Worm (Caenorhabditis elegans) whole organism, L2 larva: Measurements from ENCODE around the gene F20D6.2.

Source experiments
- F13H6.1 ChIP-seq: sonication (generic microtip); optimal IDR thresholded peaks from 2 replicates; lab custom pipeline; 2016; ENCODE audit warnings: missing genetic modification characterization, missing compliant biosample characterization
- ceh-16 ChIP-seq: fragments of 150-350 bp; optimal IDR thresholded peaks from 2 replicates; lab custom pipeline; 2014; ENCODE audit warnings: missing biosample characterization, missing genetic modification characterization
- ceh-82 ChIP-seq: fragments of 150-350 bp; optimal IDR thresholded peaks from 2 replicates; lab custom pipeline; 2014; ENCODE audit warnings: missing biosample characterization, missing genetic modification characterization
- nhr-11 ChIP-seq: fragments of 150-350 bp; optimal IDR thresholded peaks from 2 replicates; lab custom pipeline; 2014; ENCODE audit warnings: missing biosample characterization, missing genetic modification characterization
- nhr-237 ChIP-seq: fragments of 150-350 bp; optimal IDR thresholded peaks from 2 replicates; lab custom pipeline; 2014; ENCODE audit warnings: missing biosample characterization, missing genetic modification characterization
- sma-9 ChIP-seq, 2 experiments: fragments of 150-350 bp in 1 of 2; sonication (generic microtip) in 1 of 2; optimal IDR thresholded peaks; 2 replicates each; lab custom pipeline; 2014 to 2016; ENCODE audit warnings: missing genetic modification characterization in 2 of 2, mild to moderate bottlenecking in 1 of 2, missing biosample characterization in 1 of 2, missing compliant biosample characterization in 1 of 2, missing genetic modification reagents in 1 of 2, moderate library complexity in 1 of 2
- unc-39 ChIP-seq: fragments of 150-350 bp; optimal IDR thresholded peaks from 2 replicates; lab custom pipeline; 2014; ENCODE audit warnings: missing biosample characterization, missing genetic modification characterization
- ztf-11 ChIP-seq: sonication (generic microtip); optimal IDR thresholded peaks from 2 replicates; lab custom pipeline; 2017; ENCODE audit warnings: missing biosample characterization, missing genetic modification characterization

ce11 chrV:8226812-8227211, 41.0 kb downstream of the F20D6.2 start, which contains the start of gene K07C11.10:
- TF ChIP-seq ceh-82 (tag; lab: Kevin White, UChicago) (no peak), nhr-11 (tag; lab: Kevin White, UChicago) (no peak), sma-9 (GFP tag; optimal IDR thresholded peaks at IDR 0.05; lab: Kevin White, UChicago) (no peak), sma-9 (tag; optimal IDR thresholded peaks at IDR 0.05; lab: Kevin White, UChicago) (no peak), F13H6.1 (no peak), ceh-16 (no peak), ztf-11 (tag; lab: Kevin White, UChicago) (no peak), unc-39 (no peak), nhr-237 (tag; lab: Kevin White, UChicago) (no peak)
